Worm (Caenorhabditis elegans) whole organism, L4 larva: Measurements from ENCODE around the gene F47B8.1.

Experiments used
- F10B5.3 ChIP-seq: sonication (generic microtip); optimal IDR thresholded peaks from 2 replicates; lab custom pipeline; 2016; ENCODE audit warnings: mild to moderate bottlenecking, missing genetic modification characterization, missing compliant biosample characterization
- F26F4.8 ChIP-seq: fragments of 200-800 bp; sonication (Bioruptor generic); conservative IDR thresholded peaks from 2 replicates; pipeline ENCODE4 v1.3.6; 2022; ENCODE audit warnings: missing genetic modification characterization, missing compliant biosample characterization
- T20F7.1 ChIP-seq: fragments of 200-800 bp; sonication (Bioruptor generic); optimal IDR thresholded peaks from 2 replicates; lab custom pipeline; 2018; ENCODE audit warnings: mild to moderate bottlenecking, missing genetic modification characterization, missing compliant biosample characterization
- T26A8.4 ChIP-seq: fragments of 200-800 bp; sonication (Bioruptor generic); IDR thresholded peaks from 2 replicates; pipeline ENCODE4 v1.3.6; 2022; ENCODE audit warnings: missing genetic modification characterization, missing compliant biosample characterization
- Y105C5A.15 ChIP-seq: fragments of 200-800 bp; sonication (Bioruptor generic); IDR thresholded peaks from 2 replicates; pipeline ENCODE4 v1.3.6; 2022; ENCODE audit warnings: missing genetic modification characterization, missing compliant biosample characterization
- attf-4 ChIP-seq: sonication (generic microtip); optimal IDR thresholded peaks from 3 replicates; lab custom pipeline; 2017; ENCODE audit warnings: missing biosample characterization, missing genetic modification characterization
- ceh-28 ChIP-seq: fragments of 150-350 bp; optimal IDR thresholded peaks from 2 replicates; lab custom pipeline; 2014; ENCODE audit warnings: missing biosample characterization, missing genetic modification reagents, missing genetic modification characterization
- ceh-82 ChIP-seq: sonication (generic microtip); optimal IDR thresholded peaks from 2 replicates; lab custom pipeline; 2017; ENCODE audit warnings: missing biosample characterization, missing genetic modification characterization
- cey-2 ChIP-seq: sonication (generic microtip); optimal IDR thresholded peaks from 3 replicates; lab custom pipeline; 2017; ENCODE audit warnings: missing genetic modification characterization, mild to moderate bottlenecking, missing compliant biosample characterization, antibody characterized with exemption, borderline replicate concordance; ENCODE audit not compliant: insufficient read depth
- ctbp-1 ChIP-seq: fragments of 200-800 bp; sonication (Bioruptor generic); IDR thresholded peaks from 2 replicates; pipeline ENCODE4 v1.3.6; 2022; ENCODE audit warnings: missing genetic modification reagents, missing genetic modification characterization, missing compliant biosample characterization
- daf-12 ChIP-seq: fragments of 150-350 bp; optimal IDR thresholded peaks from 2 replicates; lab custom pipeline; 2014; ENCODE audit warnings: missing biosample characterization, missing genetic modification reagents, missing genetic modification characterization
- daf-16 ChIP-seq, 3 experiments: sonication (generic microtip); optimal IDR thresholded peaks; 2 replicates each; lab custom pipeline; 2016 to 2017; ENCODE audit warnings: missing genetic modification characterization in 3 of 3, missing genetic modification reagents in 3 of 3, mild to moderate bottlenecking in 2 of 3, missing compliant biosample characterization in 2 of 3, missing biosample characterization in 1 of 3, moderate library complexity in 1 of 3
- daf-19 ChIP-seq: fragments of 200-800 bp; sonication (Bioruptor generic); conservative IDR thresholded peaks from 2 replicates; pipeline ENCODE4 v1.3.6; 2022; ENCODE audit warnings: missing genetic modification characterization, missing compliant biosample characterization
- daf-8 ChIP-seq: fragments of 200-800 bp; sonication (Bioruptor generic); IDR thresholded peaks from 2 replicates; pipeline ENCODE4 v1.3.6; 2022; ENCODE audit warnings: missing genetic modification characterization, missing compliant biosample characterization
- dmd-8 ChIP-seq: fragments of 200-800 bp; sonication (Bioruptor generic); IDR thresholded peaks from 2 replicates; pipeline ENCODE4 v1.3.6; 2022; ENCODE audit warnings: missing genetic modification characterization, missing compliant biosample characterization
- dpl-1 ChIP-seq: fragments of 150-350 bp; optimal IDR thresholded peaks from 2 replicates; lab custom pipeline; 2014; ENCODE audit warnings: missing biosample characterization, missing genetic modification reagents, missing genetic modification characterization
- dve-1 ChIP-seq: sonication (generic microtip); optimal IDR thresholded peaks from 2 replicates; lab custom pipeline; 2017; ENCODE audit warnings: antibody characterized with exemption, mild to moderate bottlenecking, missing genetic modification characterization, missing compliant biosample characterization; ENCODE audit not compliant: insufficient read depth
- fkh-10 ChIP-seq: fragments of 150-350 bp; optimal IDR thresholded peaks from 2 replicates; lab custom pipeline; 2014; ENCODE audit warnings: missing biosample characterization, missing genetic modification reagents, missing genetic modification characterization
- gei-8 ChIP-seq: fragments of 200-800 bp; sonication (Bioruptor generic); optimal IDR thresholded peaks from 2 replicates; lab custom pipeline; 2018; ENCODE audit warnings: mild to moderate bottlenecking, missing genetic modification characterization, missing compliant biosample characterization
- hlh-11 ChIP-seq: fragments of 200-800 bp; sonication (Bioruptor generic); optimal IDR thresholded peaks from 2 replicates; lab custom pipeline; 2018; ENCODE audit warnings: mild to moderate bottlenecking, missing genetic modification characterization, missing compliant biosample characterization
- hlh-30 ChIP-seq: sonication (generic microtip); optimal IDR thresholded peaks from 2 replicates; lab custom pipeline; 2017; ENCODE audit warnings: antibody characterized with exemption, mild to moderate bottlenecking, missing genetic modification characterization, missing compliant biosample characterization; ENCODE audit not compliant: insufficient read depth
- lin-13 ChIP-seq: fragments of 150-350 bp; optimal IDR thresholded peaks from 2 replicates; lab custom pipeline; 2014; ENCODE audit warnings: missing biosample characterization, missing genetic modification reagents, missing genetic modification characterization
- madf-5 ChIP-seq, 2 experiments: fragments of 200-800 bp; sonication (Bioruptor generic); IDR thresholded peaks; 2 replicates each; pipeline ENCODE4 v1.3.6; 2022; ENCODE audit warnings: missing compliant biosample characterization in 2 of 2, missing genetic modification characterization in 2 of 2
- mdl-1 ChIP-seq, 2 experiments: fragments of 150-350 bp in 1 of 2; sonication (generic microtip) in 1 of 2; optimal IDR thresholded peaks; 2 replicates each; lab custom pipeline; 2014 to 2017; ENCODE audit warnings: missing biosample characterization in 2 of 2, missing genetic modification characterization in 2 of 2
- mes-2 ChIP-seq: sonication (generic microtip); optimal IDR thresholded peaks from 2 replicates; lab custom pipeline; 2016; ENCODE audit warnings: missing genotype, mild to moderate bottlenecking, missing genetic modification characterization, missing compliant biosample characterization; ENCODE audit not compliant: poor library complexity, severe bottlenecking
- mxl-2 ChIP-seq: fragments of 200-800 bp; sonication (Bioruptor generic); conservative IDR thresholded peaks from 2 replicates; pipeline ENCODE4 v1.3.6; 2022; ENCODE audit warnings: missing genetic modification reagents, missing genetic modification characterization, missing compliant biosample characterization
- mxl-3 ChIP-seq: fragments of 200-800 bp; sonication (Bioruptor generic); optimal IDR thresholded peaks from 2 replicates; lab custom pipeline; 2018; ENCODE audit warnings: mild to moderate bottlenecking, missing genetic modification characterization, missing compliant biosample characterization
- nhr-102 ChIP-seq: sonication (generic microtip); optimal IDR thresholded peaks from 2 replicates; lab custom pipeline; 2016; ENCODE audit warnings: mild to moderate bottlenecking, missing genetic modification characterization, moderate library complexity, missing compliant biosample characterization
- nhr-28 ChIP-seq: fragments of 150-350 bp; optimal IDR thresholded peaks from 2 replicates; lab custom pipeline; 2014; ENCODE audit warnings: missing biosample characterization, missing genetic modification characterization
- pha-4 ChIP-seq, 2 experiments: fragments of 150-350 bp in 1 of 2; fragments of 200-800 bp in 1 of 2; sonication (Bioruptor generic) in 1 of 2; IDR thresholded peaks in 1 of 2; optimal IDR thresholded peaks in 1 of 2; 2 replicates each; pipeline versions ENCODE4 v1.3.6 to Lab custom; 2014 to 2022; ENCODE audit warnings: missing genetic modification characterization in 2 of 2, missing genetic modification reagents in 2 of 2, missing biosample characterization in 1 of 2, missing compliant biosample characterization in 1 of 2
- pqm-1 ChIP-seq: sonication (generic microtip); optimal IDR thresholded peaks from 2 replicates; lab custom pipeline; 2017; ENCODE audit warnings: missing biosample characterization, missing genetic modification characterization
- saeg-2 ChIP-seq: fragments of 200-800 bp; sonication (Bioruptor generic); IDR thresholded peaks from 2 replicates; pipeline ENCODE4 v1.3.6; 2022; ENCODE audit warnings: missing genetic modification reagents, missing genetic modification characterization, missing compliant biosample characterization
- set-16 ChIP-seq: fragments of 200-800 bp; sonication (Bioruptor generic); IDR thresholded peaks from 2 replicates; pipeline ENCODE4 v1.3.6; 2022; ENCODE audit warnings: missing genetic modification reagents, missing genetic modification characterization, missing compliant biosample characterization
- skn-1 ChIP-seq: fragments of 150-350 bp; optimal IDR thresholded peaks from 2 replicates; lab custom pipeline; 2014; ENCODE audit warnings: missing biosample characterization, missing genetic modification characterization
- snpc-4 ChIP-seq: fragments of 150-350 bp; optimal IDR thresholded peaks from 2 replicates; lab custom pipeline; 2014; ENCODE audit warnings: missing biosample characterization, missing genetic modification characterization
- spr-1 ChIP-seq: sonication (generic microtip); optimal IDR thresholded peaks from 2 replicates; lab custom pipeline; 2016; ENCODE audit warnings: mild to moderate bottlenecking, missing genetic modification characterization, missing compliant biosample characterization
- spr-3 ChIP-seq: fragments of 200-800 bp; sonication (Bioruptor generic); optimal IDR thresholded peaks from 2 replicates; lab custom pipeline; 2018; ENCODE audit warnings: mild to moderate bottlenecking, missing genetic modification characterization, missing compliant biosample characterization
- tag-97 ChIP-seq: fragments of 200-800 bp; sonication (Bioruptor generic); IDR thresholded peaks from 2 replicates; pipeline ENCODE4 v1.3.6; 2022; ENCODE audit warnings: missing genetic modification characterization, missing compliant biosample characterization
- tra-1 ChIP-seq: fragments of 200-800 bp; sonication (Bioruptor generic); IDR thresholded peaks from 2 replicates; pipeline ENCODE4 v1.3.6; 2022; ENCODE audit warnings: missing genetic modification reagents, missing genetic modification characterization, missing compliant biosample characterization
- unc-130 ChIP-seq: sonication (generic microtip); optimal IDR thresholded peaks from 2 replicates; lab custom pipeline; 2016; ENCODE audit warnings: missing genetic modification reagents, missing genetic modification characterization, missing compliant biosample characterization
- unc-39 ChIP-seq: sonication (generic microtip); optimal IDR thresholded peaks from 2 replicates; lab custom pipeline; 2017; ENCODE audit warnings: missing biosample characterization, missing genetic modification characterization
- unc-62 ChIP-seq, 3 experiments: fragments of 150-350 bp in 1 of 3; sonication (generic microtip); optimal IDR thresholded peaks in 2 of 3; peaks in 1 of 3; 1 replicate in 1 of 3; 2 replicates in 2 of 3; lab custom pipeline; 2014 to 2017; ENCODE audit warnings: missing biosample characterization in 3 of 3, missing genetic modification characterization in 3 of 3, missing genetic modification reagents in 3 of 3, missing genotype in 1 of 3
- zfp-2 ChIP-seq: sonication (generic microtip); optimal IDR thresholded peaks from 2 replicates; lab custom pipeline; 2016; ENCODE audit warnings: mild to moderate bottlenecking, missing genetic modification characterization, missing compliant biosample characterization
- zip-11 ChIP-seq: fragments of 200-800 bp; sonication (Bioruptor generic); IDR thresholded peaks from 2 replicates; pipeline ENCODE4 v1.3.6; 2022; ENCODE audit warnings: missing genetic modification characterization, missing compliant biosample characterization
- zip-2 ChIP-seq: fragments of 150-350 bp; optimal IDR thresholded peaks from 2 replicates; lab custom pipeline; 2014; ENCODE audit warnings: missing biosample characterization, missing genetic modification characterization
- ztf-11 ChIP-seq: fragments of 150-350 bp; optimal IDR thresholded peaks from 2 replicates; lab custom pipeline; 2014; ENCODE audit warnings: missing biosample characterization, missing genetic modification characterization
- ztf-7 ChIP-seq: fragments of 150-350 bp; optimal IDR thresholded peaks from 2 replicates; lab custom pipeline; 2014; ENCODE audit warnings: missing biosample characterization, missing genetic modification characterization

Gene F47B8.1

ce11 chrV:14350949-14351348, 36.8 kb upstream of the F47B8.1 start (continued):
- peak; percentile 11; the same call in 1 of the 2 replicates for TF ChIP-seq pha-4 (GFP tag; IDR thresholded peaks at IDR 0.05; lab: Robert Waterston, UW)
- no peak for TF ChIP-seq pha-4 (tag; optimal IDR thresholded peaks at IDR 0.05; lab: Kevin White, UChicago)
- TF ChIP-seq ceh-82 (tag; lab: Kevin White, UChicago): no peak
- TF ChIP-seq tra-1: peak; percentile 80
- no peak for TF ChIP-seq unc-130 (GFP tag; lab: Kevin White, UChicago)
- TF ChIP-seq tag-97: no peak
- peak; percentile 84 for TF ChIP-seq mes-2 (tag; lab: Kevin White, UChicago)
- TF ChIP-seq hlh-30 (tag; lab: Kevin White, UChicago): peak; percentile 67
- peak; percentile 75 for TF ChIP-seq T20F7.1
- TF ChIP-seq, all 104 proteins: peak for 56

- peak; percentile 26 for TF ChIP-seq lin-13 (GFP tag; lab: Kevin White, UChicago)
- no peak for TF ChIP-seq dmd-8
- TF ChIP-seq ztf-11 (tag; lab: Kevin White, UChicago): no peak
- no peak for TF ChIP-seq hlh-11
- no peak for TF ChIP-seq zip-11 (GFP tag; lab: Robert Waterston, UW)
- no peak for TF ChIP-seq F26F4.8 (GFP tag; lab: Robert Waterston, UW)
- no peak for TF ChIP-seq T26A8.4 (GFP tag; lab: Robert Waterston, UW)
- no peak for TF ChIP-seq gei-8
- TF ChIP-seq unc-130 (GFP tag; lab: Kevin White, UChicago): no peak
- no peak for TF ChIP-seq saeg-2 (GFP tag; lab: Robert Waterston, UW)
- no peak for TF ChIP-seq zfp-2 (tag; lab: Kevin White, UChicago)
- no peak for TF ChIP-seq ceh-28 (tag; lab: Kevin White, UChicago)
- no peak for TF ChIP-seq daf-19 (GFP tag; lab: Robert Waterston, UW)
- TF ChIP-seq dpl-1 (GFP tag; lab: Kevin White, UChicago): no peak
- TF ChIP-seq mxl-3 (GFP tag; lab: Kevin White, UChicago): no peak
- TF ChIP-seq unc-62 (GFP tag; optimal IDR thresholded peaks at IDR 0.05 in 1 of 2; lab: Kevin White, UChicago): no peak
- no peak for TF ChIP-seq unc-62 (tag; optimal IDR thresholded peaks at IDR 0.05; lab: Kevin White, UChicago)
- TF ChIP-seq pqm-1 (tag; lab: Kevin White, UChicago): no peak
- TF ChIP-seq ztf-7 (tag; lab: Kevin White, UChicago): no peak
- no peak for TF ChIP-seq skn-1 (tag; lab: Kevin White, UChicago)
- peak; percentile 6 for TF ChIP-seq dve-1 (tag; lab: Kevin White, UChicago)
- TF ChIP-seq nhr-102: no peak
- TF ChIP-seq mes-2 (tag; lab: Kevin White, UChicago): peak; percentile 9
- no peak for TF ChIP-seq daf-8 (GFP tag; lab: Robert Waterston, UW)
- no peak for TF ChIP-seq T20F7.1
- TF ChIP-seq mdl-1 (tag; optimal IDR thresholded peaks at IDR 0.05; lab: Kevin White, UChicago): no peak
- no peak for TF ChIP-seq unc-39 (tag; lab: Kevin White, UChicago)
- TF ChIP-seq pha-4 (GFP tag; IDR thresholded peaks at IDR 0.05; lab: Robert Waterston, UW): no peak
- TF ChIP-seq pha-4 (tag; optimal IDR thresholded peaks at IDR 0.05; lab: Kevin White, UChicago): no peak
- TF ChIP-seq daf-16 (GFP tag; optimal IDR thresholded peaks at IDR 0.05; lab: Kevin White, UChicago): no peak
- peak; percentile 40 for TF ChIP-seq daf-16 (tag; optimal IDR thresholded peaks at IDR 0.05; lab: Kevin White, UChicago)
- TF ChIP-seq set-16 (GFP tag; lab: Robert Waterston, UW): no peak
- TF ChIP-seq snpc-4: no peak
- TF ChIP-seq madf-5 (GFP tag; IDR thresholded peaks at IDR 0.05; lab: Robert Waterston, UW): no peak
- TF ChIP-seq fkh-10: no peak
- TF ChIP-seq ctbp-1 (GFP tag; lab: Robert Waterston, UW): no peak
- no peak for TF ChIP-seq mxl-2
- no peak for TF ChIP-seq spr-3 (GFP tag; lab: Kevin White, UChicago)
- no peak for TF ChIP-seq cey-2
- TF ChIP-seq spr-1 (tag; lab: Kevin White, UChicago): no peak
- TF ChIP-seq F10B5.3 (tag; lab: Kevin White, UChicago): no peak
- TF ChIP-seq nhr-28 (tag; lab: Kevin White, UChicago): peak; percentile 24
- no peak for TF ChIP-seq Y105C5A.15
- no peak for TF ChIP-seq zip-2 (tag; lab: Kevin White, UChicago)
- no peak for TF ChIP-seq attf-4 (tag; lab: Kevin White, UChicago)
- TF ChIP-seq daf-12: no peak
These were observed 36.4 kb upstream of the F47B8.1 start for ce11 chrV:14350498-14350897.
